Worm (Caenorhabditis elegans) whole organism, L4/young adult: ENCODE results near the gene str-16.

Source experiments
- dao-5 ChIP-seq: sonication (generic microtip); optimal IDR thresholded peaks from 2 replicates; lab custom pipeline; 2016; ENCODE audit warnings: missing genotype, missing genetic modification characterization, moderate library complexity, missing compliant biosample characterization
- him-1 ChIP-seq: sonication (generic microtip); optimal IDR thresholded peaks from 2 replicates; lab custom pipeline; 2016; ENCODE audit warnings: missing genotype, missing genetic modification reagents, missing genetic modification characterization, missing compliant biosample characterization

DNA sequence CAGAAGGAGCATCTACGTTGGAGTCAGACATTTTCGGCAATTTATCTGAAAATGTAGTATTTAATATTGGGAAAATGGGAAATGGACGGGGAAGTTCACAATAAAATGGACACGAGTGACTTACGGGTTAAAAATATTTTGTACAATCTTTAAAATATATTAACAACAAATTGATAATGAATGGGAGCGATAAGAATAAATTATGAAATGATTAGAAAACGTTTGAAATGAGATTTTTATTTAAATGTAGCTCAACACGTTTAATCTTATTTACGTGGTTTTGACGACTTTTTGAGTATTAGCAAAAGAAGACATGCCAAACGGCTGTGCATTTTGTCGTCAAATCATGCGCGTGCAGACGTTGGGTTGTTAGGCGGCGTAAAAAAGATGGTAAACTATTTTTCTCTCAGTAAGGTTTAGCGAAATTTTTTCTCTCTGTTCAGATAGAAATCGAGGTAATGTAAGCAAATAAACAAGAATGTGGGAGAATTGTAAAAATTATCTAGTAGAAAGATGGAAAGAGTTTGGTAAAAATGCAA, 41.5 kb downstream of the str-16 start, which contains the start of gene fbxa-64:
- TF ChIP-seq dao-5 (tag; lab: Kevin White, UChicago) = no peak
- TF ChIP-seq him-1 = no peak
